Worm (Caenorhabditis elegans): Measurements from ENCODE around the gene ZK402.2.

DNA sequence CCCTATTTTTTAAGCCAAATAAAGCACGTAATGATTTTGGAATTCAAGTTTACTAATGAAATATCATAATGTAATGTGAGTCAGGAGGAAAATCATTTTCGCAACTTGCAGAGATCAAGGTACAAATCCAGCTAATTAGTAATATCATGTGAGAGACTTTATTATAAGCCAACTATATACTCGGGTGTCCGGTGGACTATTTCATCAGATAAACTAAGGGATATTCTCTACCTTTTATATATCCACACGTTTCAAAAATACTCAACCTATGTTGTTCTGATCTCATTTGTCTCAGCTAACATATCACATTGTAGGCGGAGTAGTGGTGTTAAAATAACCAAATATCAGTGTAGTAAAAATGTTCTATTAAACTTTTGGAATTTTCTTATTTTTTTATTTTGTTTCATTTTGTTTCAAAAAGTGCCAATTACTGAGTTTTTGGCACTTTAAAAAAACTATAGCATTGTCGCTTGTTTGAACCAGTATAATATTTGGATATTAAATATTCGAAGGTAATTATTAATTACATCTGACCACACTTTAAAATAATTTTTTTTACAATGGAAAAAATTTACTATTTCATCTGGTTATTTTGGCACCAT, 14.1 kb upstream of the ZK402.2 start:
- TF ChIP-seq med-1 (GFP tag; optimal IDR thresholded peaks at IDR 0.05; ENCODE audit: insufficient read depth) (no peak), ref-1 (GFP tag; conservative IDR thresholded peaks at IDR 0.05) (no peak), ztf-23 (GFP tag; IDR thresholded peaks at IDR 0.05) (no peak), tab-1 (GFP tag; IDR thresholded peaks at IDR 0.05) (no peak), klf-2 (GFP tag; conservative IDR thresholded peaks at IDR 0.05) (no peak), flt-1 (GFP tag; IDR thresholded peaks at IDR 0.05) (no peak), cog-1 (tag; optimal IDR thresholded peaks at IDR 0.05) (peak; percentile 40), T22C8.4 (GFP tag; IDR thresholded peaks at IDR 0.05) (no peak), ztf-29 (GFP tag; IDR thresholded peaks at IDR 0.05) (no peak)
